Worm (Caenorhabditis elegans): ENCODE measurements around the gene F11C1.10.
A peak's percentile ranks its signal among the peaks of the same experiment; 100 is the strongest.

The F11C1.10 gene

ce11 chrX:12976774-12977173 lies at the start of gene F11C1.10, which contains the start of gene F11C1.4:
TSS of gene F11C1.10 (plus strand) at chrX:12977082.
TSS of gene F11C1.4 (plus strand) at chrX:12977074.
- TF ChIP-seq T22C8.4 (GFP tag; IDR thresholded peaks at IDR 0.05) (no peak), flt-1 (GFP tag; IDR thresholded peaks at IDR 0.05) (no peak), tab-1 (GFP tag; IDR thresholded peaks at IDR 0.05) (no peak), ztf-29 (GFP tag; IDR thresholded peaks at IDR 0.05) (no peak), ztf-23 (GFP tag; IDR thresholded peaks at IDR 0.05) (no peak), klf-2 (GFP tag; conservative IDR thresholded peaks at IDR 0.05) (no peak), ref-1 (GFP tag; conservative IDR thresholded peaks at IDR 0.05) (no peak), med-1 (GFP tag; optimal IDR thresholded peaks at IDR 0.05; ENCODE audit: insufficient read depth) (no peak), cog-1 (tag; optimal IDR thresholded peaks at IDR 0.05) (no peak)

ce11 chrX:12928753-12929152 lies 48.1 kb upstream of the F11C1.10 start:
- TF ChIP-seq tab-1 (GFP tag; IDR thresholded peaks at IDR 0.05) (no peak), cog-1 (tag; optimal IDR thresholded peaks at IDR 0.05) (no peak), ztf-23 (GFP tag; IDR thresholded peaks at IDR 0.05) (no peak), ztf-29 (GFP tag; IDR thresholded peaks at IDR 0.05) (no peak), klf-2 (GFP tag; conservative IDR thresholded peaks at IDR 0.05) (no peak), med-1 (GFP tag; optimal IDR thresholded peaks at IDR 0.05; ENCODE audit: insufficient read depth) (no peak), flt-1 (GFP tag; IDR thresholded peaks at IDR 0.05) (no peak), ref-1 (GFP tag; conservative IDR thresholded peaks at IDR 0.05) (no peak), T22C8.4 (GFP tag; IDR thresholded peaks at IDR 0.05) (no peak)

- no peak for TF ChIP-seq klf-2 (GFP tag; conservative IDR thresholded peaks at IDR 0.05)
- TF ChIP-seq ztf-23 (GFP tag; IDR thresholded peaks at IDR 0.05): no peak
- no peak for TF ChIP-seq med-1 (GFP tag; optimal IDR thresholded peaks at IDR 0.05; ENCODE audit: insufficient read depth)
- TF ChIP-seq T22C8.4 (GFP tag; IDR thresholded peaks at IDR 0.05): no peak
- TF ChIP-seq ztf-29 (GFP tag; IDR thresholded peaks at IDR 0.05): no peak
- no peak for TF ChIP-seq cog-1 (tag; optimal IDR thresholded peaks at IDR 0.05)
- no peak for TF ChIP-seq ref-1 (GFP tag; conservative IDR thresholded peaks at IDR 0.05)
- TF ChIP-seq flt-1 (GFP tag; IDR thresholded peaks at IDR 0.05): no peak
- no peak for TF ChIP-seq tab-1 (GFP tag; IDR thresholded peaks at IDR 0.05)
Observed at ce11 chrX:12929961-12930360, 46.9 kb upstream of the F11C1.10 start, which contains the start of gene C34E7.3. TSS of gene C34E7.3 (plus strand) at chrX:12930261.

- TF ChIP-seq klf-2 (GFP tag; conservative IDR thresholded peaks at IDR 0.05) (no peak), flt-1 (GFP tag; IDR thresholded peaks at IDR 0.05) (no peak), ztf-23 (GFP tag; IDR thresholded peaks at IDR 0.05) (no peak), cog-1 (tag; optimal IDR thresholded peaks at IDR 0.05) (no peak), ztf-29 (GFP tag; IDR thresholded peaks at IDR 0.05) (no peak), med-1 (GFP tag; optimal IDR thresholded peaks at IDR 0.05; ENCODE audit: insufficient read depth) (no peak), ref-1 (GFP tag; conservative IDR thresholded peaks at IDR 0.05) (no peak)
Observed at ce11 chrX:12934768-12935167, 42.1 kb upstream of the F11C1.10 start, which contains the start of gene gmap-1. TSS of gene gmap-1 (minus strand) at chrX:12934978.

ce11 chrX:12935694-12936093 lies 41.2 kb upstream of the F11C1.10 start:
- TF ChIP-seq med-1 (GFP tag; optimal IDR thresholded peaks at IDR 0.05; ENCODE audit: insufficient read depth) (no peak), flt-1 (GFP tag; IDR thresholded peaks at IDR 0.05) (no peak), ztf-29 (GFP tag; IDR thresholded peaks at IDR 0.05) (no peak)

ce11 chrX:12937521-12937920 lies 39.4 kb upstream of the F11C1.10 start:
- TF ChIP-seq klf-2 (GFP tag; conservative IDR thresholded peaks at IDR 0.05): no peak
- TF ChIP-seq ztf-23 (GFP tag; IDR thresholded peaks at IDR 0.05): no peak
- TF ChIP-seq med-1 (GFP tag; optimal IDR thresholded peaks at IDR 0.05; ENCODE audit: insufficient read depth): no peak
- no peak for TF ChIP-seq ref-1 (GFP tag; conservative IDR thresholded peaks at IDR 0.05)
- TF ChIP-seq ztf-29 (GFP tag; IDR thresholded peaks at IDR 0.05): no peak
- TF ChIP-seq cog-1 (tag; optimal IDR thresholded peaks at IDR 0.05): no peak
- TF ChIP-seq T22C8.4 (GFP tag; IDR thresholded peaks at IDR 0.05): no peak
- TF ChIP-seq tab-1 (GFP tag; IDR thresholded peaks at IDR 0.05): no peak
- TF ChIP-seq flt-1 (GFP tag; IDR thresholded peaks at IDR 0.05): no peak

- no peak for TF ChIP-seq med-1 (GFP tag; optimal IDR thresholded peaks at IDR 0.05; ENCODE audit: insufficient read depth)
- TF ChIP-seq cog-1 (tag; optimal IDR thresholded peaks at IDR 0.05): no peak
- no peak for TF ChIP-seq ztf-29 (GFP tag; IDR thresholded peaks at IDR 0.05)
- TF ChIP-seq T22C8.4 (GFP tag; IDR thresholded peaks at IDR 0.05): no peak
- TF ChIP-seq ref-1 (GFP tag; conservative IDR thresholded peaks at IDR 0.05): no peak
- TF ChIP-seq ztf-23 (GFP tag; IDR thresholded peaks at IDR 0.05): no peak
- no peak for TF ChIP-seq flt-1 (GFP tag; IDR thresholded peaks at IDR 0.05)
- no peak for TF ChIP-seq tab-1 (GFP tag; IDR thresholded peaks at IDR 0.05)
- no peak for TF ChIP-seq klf-2 (GFP tag; conservative IDR thresholded peaks at IDR 0.05)
Observed at ce11 chrX:12940811-12941210, 36.1 kb upstream of the F11C1.10 start, which contains the start of gene gmap-3. TSS of gene gmap-3 (minus strand) at chrX:12940958.

ce11 chrX:12942296-12942695 lies 34.6 kb upstream of the F11C1.10 start:
- TF ChIP-seq T22C8.4 (GFP tag; IDR thresholded peaks at IDR 0.05) (no peak), tab-1 (GFP tag; IDR thresholded peaks at IDR 0.05) (0 out of 2 replicates have a peak, but pooled peaks have one; percentile 25)

- no peak for TF ChIP-seq med-1 (GFP tag; optimal IDR thresholded peaks at IDR 0.05; ENCODE audit: insufficient read depth)
- no peak for TF ChIP-seq ref-1 (GFP tag; conservative IDR thresholded peaks at IDR 0.05)
- no peak for TF ChIP-seq tab-1 (GFP tag; IDR thresholded peaks at IDR 0.05)
- no peak for TF ChIP-seq cog-1 (tag; optimal IDR thresholded peaks at IDR 0.05)
- TF ChIP-seq ztf-29 (GFP tag; IDR thresholded peaks at IDR 0.05): no peak
- no peak for TF ChIP-seq flt-1 (GFP tag; IDR thresholded peaks at IDR 0.05)
- no peak for TF ChIP-seq ztf-23 (GFP tag; IDR thresholded peaks at IDR 0.05)
- TF ChIP-seq klf-2 (GFP tag; conservative IDR thresholded peaks at IDR 0.05): no peak
- TF ChIP-seq T22C8.4 (GFP tag; IDR thresholded peaks at IDR 0.05): no peak
Observed at ce11 chrX:12943166-12943565, 33.7 kb upstream of the F11C1.10 start, which contains the start of gene gmap-2. TSS of gene gmap-2 (minus strand) at chrX:12943266.

ce11 chrX:12944661-12945060 lies 32.2 kb upstream of the F11C1.10 start:
- no peak for TF ChIP-seq ztf-29 (GFP tag; IDR thresholded peaks at IDR 0.05)
- TF ChIP-seq T22C8.4 (GFP tag; IDR thresholded peaks at IDR 0.05): no peak
- no peak for TF ChIP-seq flt-1 (GFP tag; IDR thresholded peaks at IDR 0.05)
- TF ChIP-seq klf-2 (GFP tag; conservative IDR thresholded peaks at IDR 0.05): no peak
- TF ChIP-seq ztf-23 (GFP tag; IDR thresholded peaks at IDR 0.05): no peak
- no peak for TF ChIP-seq med-1 (GFP tag; optimal IDR thresholded peaks at IDR 0.05; ENCODE audit: insufficient read depth)
- no peak for TF ChIP-seq tab-1 (GFP tag; IDR thresholded peaks at IDR 0.05)
- no peak for TF ChIP-seq ref-1 (GFP tag; conservative IDR thresholded peaks at IDR 0.05)
- TF ChIP-seq cog-1 (tag; optimal IDR thresholded peaks at IDR 0.05): no peak

All from whole organism, midembryonic.